Fruit fly (Drosophila melanogaster) whole organism, embryonic: ENCODE data around the gene CG2839.
A peak's percentile ranks its signal among the peaks of the same experiment; 100 is the strongest.

Experiments used
- Ada2b ChIP-seq: fragments of 200-800 bp; sonication (Bioruptor generic); IDR thresholded peaks from 2 replicates; pipeline ENCODE4 v1.3.6; 2022; ENCODE audit warnings: missing biosample characterization, missing genetic modification characterization
- Atf-2 ChIP-seq: fragments of 200-800 bp; sonication (Bioruptor generic); optimal IDR thresholded peaks from 2 replicates; lab custom pipeline; 2016; ENCODE audit warnings: missing biosample characterization, missing genetic modification characterization
- Bgb ChIP-seq: fragments of 200-800 bp; sonication (Bioruptor generic); IDR thresholded peaks from 2 replicates; pipeline ENCODE4 v1.3.6; 2022; ENCODE audit warnings: missing biosample characterization, missing genetic modification characterization; ENCODE audit not compliant: partially characterized antibody
- CG10267 ChIP-seq: fragments of 200-800 bp; sonication (Bioruptor generic); optimal IDR thresholded peaks from 2 replicates; lab custom pipeline; 2018; ENCODE audit warnings: missing biosample characterization, mild to moderate bottlenecking, missing genetic modification characterization, moderate library complexity
- CG10321 ChIP-seq: fragments of 200-800 bp; sonication (Bioruptor generic); IDR thresholded peaks from 2 replicates; pipeline ENCODE4 v1.3.6; 2022; ENCODE audit warnings: missing biosample characterization, missing genetic modification characterization
- CG10366 ChIP-seq: fragments of 200-800 bp; sonication (Bioruptor generic); IDR thresholded peaks from 2 replicates; pipeline ENCODE4 v1.3.6; 2022; ENCODE audit warnings: missing biosample characterization, missing genetic modification characterization
- CG10654 ChIP-seq: fragments of 200-800 bp; sonication (Bioruptor generic); optimal IDR thresholded peaks from 2 replicates; lab custom pipeline; 2016; ENCODE audit warnings: missing biosample characterization, missing genetic modification characterization
- CG11504 ChIP-seq: fragments of 200-800 bp; sonication (Bioruptor generic); optimal IDR thresholded peaks from 3 replicates; lab custom pipeline; 2019; ENCODE audit warnings: missing biosample characterization, mild to moderate bottlenecking, missing genetic modification characterization, moderate library complexity
- CG11695 ChIP-seq: fragments of 200-800 bp; sonication (Bioruptor generic); IDR thresholded peaks from 3 replicates; pipeline ENCODE4 v1.3.6; 2022; ENCODE audit warnings: missing biosample characterization, missing genetic modification characterization
- CG12155 ChIP-seq: fragments of 200-800 bp; sonication (Bioruptor generic); optimal IDR thresholded peaks from 3 replicates; lab custom pipeline; 2016; ENCODE audit warnings: missing biosample characterization, missing genetic modification characterization
- CG13775 ChIP-seq: fragments of 200-800 bp; sonication (Bioruptor generic); optimal IDR thresholded peaks from 3 replicates; lab custom pipeline; 2017; ENCODE audit warnings: missing biosample characterization, mild to moderate bottlenecking, missing genetic modification characterization
- CG13894 ChIP-seq: fragments of 200-800 bp; sonication (Bioruptor generic); optimal IDR thresholded peaks from 3 replicates; lab custom pipeline; 2018; ENCODE audit warnings: missing biosample characterization, mild to moderate bottlenecking, missing genetic modification characterization, moderate library complexity
- CG14965 ChIP-seq: fragments of 200-800 bp; sonication (Bioruptor generic); optimal IDR thresholded peaks from 2 replicates; lab custom pipeline; 2016; ENCODE audit warnings: missing biosample characterization, missing genetic modification characterization, borderline replicate concordance
- CG17328 ChIP-seq: fragments of 200-800 bp; sonication (Bioruptor generic); IDR thresholded peaks from 2 replicates; pipeline ENCODE4 v1.3.6; 2022; ENCODE audit warnings: missing biosample characterization, missing genetic modification characterization
- CG17359 ChIP-seq: fragments of 200-800 bp; sonication (Bioruptor generic); optimal IDR thresholded peaks from 3 replicates; lab custom pipeline; 2018; ENCODE audit warnings: missing biosample characterization, mild to moderate bottlenecking, missing genetic modification characterization, moderate library complexity
- CG17612 ChIP-seq: fragments of 200-800 bp; sonication (Bioruptor generic); IDR thresholded peaks from 2 replicates; pipeline ENCODE4 v1.3.6; 2022; ENCODE audit warnings: missing biosample characterization, missing genetic modification characterization
- CG18476 ChIP-seq: fragments of 200-800 bp; sonication (Bioruptor generic); optimal IDR thresholded peaks from 2 replicates; lab custom pipeline; 2016; ENCODE audit warnings: missing biosample characterization, mild to moderate bottlenecking, missing genetic modification characterization
- CG3281 ChIP-seq: fragments of 200-800 bp; sonication (Bioruptor generic); optimal IDR thresholded peaks from 3 replicates; lab custom pipeline; 2017; ENCODE audit warnings: missing biosample characterization, mild to moderate bottlenecking, missing genetic modification characterization
- CG34224 ChIP-seq: fragments of 200-800 bp; sonication (Bioruptor generic); IDR thresholded peaks from 3 replicates; pipeline ENCODE4 v1.3.6; 2022; ENCODE audit warnings: missing biosample characterization, missing genetic modification characterization; ENCODE audit not compliant: partially characterized antibody
- CG4707 ChIP-seq: fragments of 200-800 bp; sonication (Bioruptor generic); optimal IDR thresholded peaks from 2 replicates; lab custom pipeline; 2018; ENCODE audit warnings: missing biosample characterization, mild to moderate bottlenecking, missing genetic modification characterization, moderate library complexity
- CG6791 ChIP-seq: fragments of 200-800 bp; sonication (Bioruptor generic); IDR thresholded peaks from 3 replicates; pipeline ENCODE4 v1.3.6; 2022; ENCODE audit warnings: missing biosample characterization, missing genetic modification characterization; ENCODE audit not compliant: partially characterized antibody
- CG7786 ChIP-seq: fragments of 200-800 bp; sonication (Bioruptor generic); optimal IDR thresholded peaks from 2 replicates; lab custom pipeline; 2016; ENCODE audit warnings: missing biosample characterization, missing genetic modification characterization
- CG7963 ChIP-seq: fragments of 200-800 bp; sonication (Bioruptor generic); IDR thresholded peaks from 3 replicates; pipeline ENCODE4 v1.3.6; 2022; ENCODE audit warnings: missing biosample characterization, missing genetic modification characterization; ENCODE audit not compliant: partially characterized antibody
- CG8089 ChIP-seq: fragments of 200-800 bp; sonication (Bioruptor generic); optimal IDR thresholded peaks from 3 replicates; lab custom pipeline; 2016; ENCODE audit warnings: missing biosample characterization, missing genetic modification characterization
- CG9437 ChIP-seq: fragments of 200-800 bp; sonication (Bioruptor generic); optimal IDR thresholded peaks from 2 replicates; lab custom pipeline; 2018; ENCODE audit warnings: missing biosample characterization, mild to moderate bottlenecking, missing genetic modification characterization
- CTCF ChIP-seq: fragments of 200-800 bp; sonication (Bioruptor generic); optimal IDR thresholded peaks from 2 replicates; lab custom pipeline; 2017; ENCODE audit warnings: missing biosample characterization, mild to moderate bottlenecking, missing genetic modification characterization, moderate library complexity
- Dek ChIP-seq: fragments of 200-800 bp; sonication (Bioruptor generic); optimal IDR thresholded peaks from 3 replicates; lab custom pipeline; 2019; ENCODE audit warnings: missing biosample characterization, mild to moderate bottlenecking, missing genetic modification characterization, moderate library complexity
- Fer1 ChIP-seq: fragments of 200-800 bp; sonication (Bioruptor generic); optimal IDR thresholded peaks from 2 replicates; lab custom pipeline; 2017; ENCODE audit warnings: missing biosample characterization, mild to moderate bottlenecking, missing genetic modification characterization
- Kr ChIP-seq: fragments of 200-800 bp; sonication (Bioruptor generic); optimal IDR thresholded peaks from 2 replicates; lab custom pipeline; 2017; ENCODE audit warnings: missing biosample characterization, mild to moderate bottlenecking, missing genetic modification characterization
- Max ChIP-seq: fragments of 200-800 bp; sonication (Bioruptor generic); optimal IDR thresholded peaks from 2 replicates; lab custom pipeline; 2016; ENCODE audit warnings: missing biosample characterization, mild to moderate bottlenecking, missing genetic modification characterization
- Taf1 ChIP-seq: fragments of 200-800 bp; sonication (Bioruptor generic); IDR thresholded peaks from 2 replicates; pipeline ENCODE4 v1.3.6; 2022; ENCODE audit warnings: missing biosample characterization, missing genetic modification characterization
- Xrp1 ChIP-seq: fragments of 200-800 bp; sonication (Bioruptor generic); IDR thresholded peaks from 2 replicates; pipeline ENCODE4 v1.3.6; 2022; ENCODE audit warnings: missing biosample characterization, missing genetic modification characterization
- bsh ChIP-seq, 2 experiments: fragments of 200-800 bp; sonication (Bioruptor generic); optimal IDR thresholded peaks; 2 replicates each; lab custom pipeline; 2017 to 2018; ENCODE audit warnings: mild to moderate bottlenecking in 2 of 2, missing biosample characterization in 2 of 2, missing genetic modification characterization in 2 of 2, moderate library complexity in 1 of 2
- ci ChIP-seq: fragments of 200-800 bp; sonication (Bioruptor generic); IDR thresholded peaks from 3 replicates; pipeline ENCODE4 v1.3.6; 2022; ENCODE audit warnings: missing biosample characterization, missing genetic modification characterization
- crol ChIP-seq: fragments of 200-800 bp; sonication (Bioruptor generic); IDR thresholded peaks from 2 replicates; pipeline ENCODE4 v1.3.6; 2022; ENCODE audit warnings: missing biosample characterization, missing genetic modification characterization
- crp ChIP-seq, 2 experiments: fragments of 200-800 bp; sonication (Bioruptor generic); optimal IDR thresholded peaks; 2 replicates in 1 of 2; 3 replicates in 1 of 2; lab custom pipeline; 2017; ENCODE audit warnings: missing biosample characterization in 2 of 2, missing genetic modification characterization in 2 of 2, mild to moderate bottlenecking in 1 of 2, moderate library complexity in 1 of 2
- dimm ChIP-seq: fragments of 200-800 bp; sonication (Bioruptor generic); IDR thresholded peaks from 2 replicates; pipeline ENCODE4 v1.3.6; 2022; ENCODE audit warnings: missing biosample characterization, missing genetic modification characterization
- dmrt11E ChIP-seq: fragments of 200-800 bp; sonication (Bioruptor generic); optimal IDR thresholded peaks from 3 replicates; lab custom pipeline; 2018; ENCODE audit warnings: missing biosample characterization, mild to moderate bottlenecking, missing genetic modification characterization, moderate library complexity
- eyg ChIP-seq: fragments of 200-800 bp; sonication (Bioruptor generic); optimal IDR thresholded peaks from 3 replicates; lab custom pipeline; 2016; ENCODE audit warnings: missing biosample characterization, missing genetic modification characterization
- fd3F ChIP-seq: fragments of 200-800 bp; sonication (Bioruptor generic); optimal IDR thresholded peaks from 2 replicates; lab custom pipeline; 2018; ENCODE audit warnings: missing biosample characterization, mild to moderate bottlenecking, missing genetic modification characterization, moderate library complexity
- h ChIP-seq: fragments of >200 bp; optimal IDR thresholded peaks from 2 replicates; lab custom pipeline; 2017
- insv ChIP-seq, 2 experiments: fragments of 200-800 bp; sonication (Bioruptor generic); optimal IDR thresholded peaks; 3 replicates each; lab custom pipeline; 2016 to 2018; ENCODE audit warnings: missing biosample characterization in 2 of 2, missing genetic modification characterization in 2 of 2
- kay ChIP-seq: fragments of 200-800 bp; sonication (Bioruptor generic); optimal IDR thresholded peaks from 2 replicates; lab custom pipeline; 2016; ENCODE audit warnings: missing biosample characterization, missing genetic modification characterization
- lola ChIP-seq, 3 experiments: fragments of >200 bp in 2 of 3; fragments of 200-800 bp in 1 of 3; sonication (Bioruptor generic) in 1 of 3; optimal IDR thresholded peaks; 2 replicates each; lab custom pipeline; 2017 to 2019; ENCODE audit warnings: missing biosample characterization in 3 of 3, missing genetic modification characterization in 3 of 3, mild to moderate bottlenecking in 1 of 3, moderate library complexity in 1 of 3
- nau ChIP-seq: fragments of 200-800 bp; sonication (Bioruptor generic); optimal IDR thresholded peaks from 3 replicates; lab custom pipeline; 2017; ENCODE audit warnings: missing biosample characterization, mild to moderate bottlenecking, missing genetic modification characterization, missing genetic modification reagents
- otp ChIP-seq: fragments of 200-800 bp; sonication (Bioruptor generic); IDR thresholded peaks from 3 replicates; pipeline ENCODE4, ENCODE4 v1.3.6; 2022; ENCODE audit warnings: missing biosample characterization, missing genetic modification characterization
- pb ChIP-seq: fragments of 200-800 bp; sonication (Bioruptor generic); optimal IDR thresholded peaks from 3 replicates; lab custom pipeline; 2016; ENCODE audit warnings: missing biosample characterization, missing genetic modification characterization
- tap ChIP-seq: fragments of 200-800 bp; optimal IDR thresholded peaks from 3 replicates; lab custom pipeline; 2019; ENCODE audit warnings: missing biosample characterization, mild to moderate bottlenecking, missing genetic modification characterization, moderate library complexity
- tup ChIP-seq: fragments of 200-800 bp; sonication (Bioruptor generic); optimal IDR thresholded peaks from 2 replicates; lab custom pipeline; 2016; ENCODE audit warnings: missing biosample characterization, mild to moderate bottlenecking, missing genetic modification characterization, moderate library complexity
- vfl ChIP-seq: fragments of 200-800 bp; sonication (Bioruptor generic); optimal IDR thresholded peaks from 2 replicates; lab custom pipeline; 2016; ENCODE audit warnings: missing biosample characterization, missing genetic modification characterization
- vnd ChIP-seq: fragments of 200-800 bp; sonication (Bioruptor generic); IDR thresholded peaks from 3 replicates; pipeline ENCODE4 v1.3.6; 2022; ENCODE audit warnings: missing biosample characterization, missing genetic modification characterization; ENCODE audit not compliant: partially characterized antibody
- z ChIP-seq: fragments of 200-800 bp; sonication (Bioruptor generic); IDR thresholded peaks from 3 replicates; pipeline ENCODE4 v1.3.6; 2022; ENCODE audit warnings: missing biosample characterization, missing genetic modification characterization

Gene CG2839

dm6 chr2L:606165-606564, 19.3 kb upstream of the CG2839 start (continued):
- TF ChIP-seq CG17612 = no peak
- TF ChIP-seq CTCF (GFP tag; lab: Kevin White, UChicago) = no peak
- no peak for TF ChIP-seq CG10654 (GFP tag; lab: Kevin White, UChicago)
- no peak for TF ChIP-seq CG3281
- peak; percentile 36 for TF ChIP-seq CG13775 (GFP tag; lab: Kevin White, UChicago)
- peak; percentile 65 for TF ChIP-seq CG17328 (GFP tag; lab: Robert Waterston, UW)
- TF ChIP-seq CG6791 (GFP tag; lab: Robert Waterston, UW) = no peak
- no peak for TF ChIP-seq CG13894
- TF ChIP-seq CG34224 (GFP tag; lab: Robert Waterston, UW) = no peak
- TF ChIP-seq tap = no peak
- no peak for TF ChIP-seq Kr (GFP tag; lab: Kevin White, UChicago)
- TF ChIP-seq CG7963 (GFP tag; lab: Robert Waterston, UW) = no peak
- TF ChIP-seq Atf-2 (GFP tag; lab: Kevin White, UChicago) = peak; percentile 11
- TF ChIP-seq CG10321 (GFP tag; lab: Robert Waterston, UW) = no peak
- no peak for TF ChIP-seq vnd (GFP tag; lab: Robert Waterston, UW)
- no peak for TF ChIP-seq crol (GFP tag; lab: Robert Waterston, UW)
- TF ChIP-seq CG11504 = peak; percentile 89
- TF ChIP-seq ci (GFP tag; lab: Robert Waterston, UW) = peak; percentile 68; the same call in 2 of the 3 replicates
- TF ChIP-seq dimm (GFP tag; lab: Robert Waterston, UW) = no peak
- TF ChIP-seq Taf1 (GFP tag; lab: Robert Waterston, UW) = no peak
- no peak for TF ChIP-seq nau (GFP tag; lab: Kevin White, UChicago)
- no peak for TF ChIP-seq h
- no peak for TF ChIP-seq CG14965 (GFP tag; lab: Kevin White, UChicago)
- TF ChIP-seq crp (GFP tag; optimal IDR thresholded peaks at IDR 0.05; lab: Kevin White, UChicago) = no peak
- no peak for TF ChIP-seq tup (GFP tag; lab: Kevin White, UChicago)
- no peak for TF ChIP-seq CG8089
- no peak for TF ChIP-seq Ada2b (GFP tag; lab: Robert Waterston, UW)
- no peak for TF ChIP-seq CG12155
- no peak for TF ChIP-seq pb (GFP tag; lab: Kevin White, UChicago)
- TF ChIP-seq fd3F (GFP tag; lab: Kevin White, UChicago) = no peak
- no peak for TF ChIP-seq z
- peak; percentile 52 for TF ChIP-seq CG10267 (tag; lab: Kevin White, UChicago)
- peak; percentile 11 for TF ChIP-seq CG7786 (GFP tag; lab: Kevin White, UChicago)
- no peak for TF ChIP-seq Fer1 (GFP tag; lab: Kevin White, UChicago)
- no peak for TF ChIP-seq CG4707 (GFP tag; lab: Kevin White, UChicago)
- no peak for TF ChIP-seq Max
- TF ChIP-seq Bgb (GFP tag; lab: Robert Waterston, UW) = no peak
- no peak for TF ChIP-seq insv (GFP tag; optimal IDR thresholded peaks at IDR 0.05; lab: Kevin White, UChicago)
- no peak for TF ChIP-seq kay (GFP tag; lab: Kevin White, UChicago)
- TF ChIP-seq CG10366 (GFP tag; lab: Robert Waterston, UW) = peak; percentile 26; the same call in 1 of the 2 replicates
- TF ChIP-seq CG17359 = no peak
- no peak for TF ChIP-seq CG9437 (GFP tag; lab: Kevin White, UChicago)
- TF ChIP-seq Dek (tag; lab: Kevin White, UChicago) = no peak
- peak; percentile 65 for TF ChIP-seq otp (GFP tag; lab: Robert Waterston, UW)
- no peak for TF ChIP-seq CG11695 (GFP tag; lab: Robert Waterston, UW)
- TF ChIP-seq eyg (GFP tag; lab: Kevin White, UChicago) = no peak
- TF ChIP-seq lola (GFP tag; optimal IDR thresholded peaks at IDR 0.05; lab: Kevin White, UChicago) = peak in 1 of 3 experiments; percentile 56
- TF ChIP-seq bsh (GFP tag; optimal IDR thresholded peaks at IDR 0.05; lab: Kevin White, UChicago) = peak; percentile 60 to 64
- TF ChIP-seq vfl = no peak
- peak; percentile 77 for TF ChIP-seq dmrt11E (tag; lab: Kevin White, UChicago)
- TF ChIP-seq Xrp1 = peak; percentile 84
- no peak for TF ChIP-seq CG18476 (GFP tag; lab: Kevin White, UChicago)
